Fruit fly (Drosophila melanogaster) whole organism, adult: ENCODE data around the gene pths.

Experiments
- CG11617 ChIP-seq: fragments of 200-800 bp; sonication (Bioruptor generic); optimal IDR thresholded peaks from 2 replicates; lab custom pipeline; 2017; ENCODE audit warnings: mild to moderate bottlenecking, missing biosample characterization, missing genetic modification reagents, missing genetic modification characterization
- CG12768 ChIP-seq: fragments of 200-800 bp; sonication (Bioruptor generic); optimal IDR thresholded peaks from 2 replicates; lab custom pipeline; 2017; ENCODE audit warnings: missing biosample characterization, missing genetic modification characterization, mild to moderate bottlenecking, moderate library complexity, missing genetic modification reagents
- CG14711 ChIP-seq: fragments of 200-800 bp; sonication (Bioruptor generic); optimal IDR thresholded peaks from 2 replicates; lab custom pipeline; 2018; ENCODE audit warnings: missing biosample characterization, mild to moderate bottlenecking, missing genetic modification characterization, moderate library complexity
- CG1620 ChIP-seq: fragments of 200-800 bp; sonication (Bioruptor generic); optimal IDR thresholded peaks from 2 replicates; lab custom pipeline; 2016; ENCODE audit warnings: missing biosample characterization, missing genetic modification characterization
- CG33017 ChIP-seq: fragments of 200-800 bp; sonication (Bioruptor generic); optimal IDR thresholded peaks from 2 replicates; lab custom pipeline; 2018; ENCODE audit warnings: missing biosample characterization, mild to moderate bottlenecking, missing genetic modification characterization, moderate library complexity
- CG5204 ChIP-seq: fragments of 200-800 bp; sonication (Bioruptor generic); optimal IDR thresholded peaks from 2 replicates; lab custom pipeline; 2016; ENCODE audit warnings: missing biosample characterization, missing genetic modification characterization
- CG7045 ChIP-seq: fragments of 200-800 bp; sonication (Bioruptor generic); optimal IDR thresholded peaks from 2 replicates; lab custom pipeline; 2017; ENCODE audit warnings: missing biosample characterization, mild to moderate bottlenecking, missing genetic modification characterization
- CG7101 ChIP-seq: fragments of 200-800 bp; sonication (Bioruptor generic); optimal IDR thresholded peaks from 2 replicates; lab custom pipeline; 2018; ENCODE audit warnings: missing biosample characterization, mild to moderate bottlenecking, missing genetic modification characterization, moderate library complexity
- Clk ChIP-seq: fragments of 200-800 bp; sonication (Bioruptor generic); optimal IDR thresholded peaks from 2 replicates; lab custom pipeline; 2017; ENCODE audit warnings: missing biosample characterization, missing genetic modification characterization
- Crg-1 ChIP-seq: fragments of 200-800 bp; sonication (Bioruptor generic); optimal IDR thresholded peaks from 2 replicates; lab custom pipeline; 2016; ENCODE audit warnings: missing biosample characterization, missing genetic modification characterization
- Hr96 ChIP-seq: fragments of 200-800 bp; sonication (Bioruptor generic); optimal IDR thresholded peaks from 2 replicates; lab custom pipeline; 2016; ENCODE audit warnings: missing biosample characterization, missing genetic modification characterization
- Mnt ChIP-seq: fragments of 200-800 bp; sonication (Bioruptor generic); optimal IDR thresholded peaks from 2 replicates; lab custom pipeline; 2016; ENCODE audit warnings: missing biosample characterization, mild to moderate bottlenecking, missing genetic modification characterization
- bab1 ChIP-seq: fragments of 200-800 bp; sonication (Bioruptor generic); optimal IDR thresholded peaks from 3 replicates; lab custom pipeline; 2019; ENCODE audit warnings: missing biosample characterization, mild to moderate bottlenecking, missing genetic modification characterization, moderate library complexity
- cic ChIP-seq: fragments of 200-800 bp; sonication (Bioruptor generic); optimal IDR thresholded peaks from 2 replicates; lab custom pipeline; 2017; ENCODE audit warnings: missing biosample characterization, mild to moderate bottlenecking, missing genetic modification characterization, moderate library complexity
- cnc ChIP-seq, 2 experiments: fragments of >200 bp; optimal IDR thresholded peaks; 2 replicates each; lab custom pipeline; 2017
- kay ChIP-seq: fragments of 200-800 bp; sonication (Bioruptor generic); peaks from one replicate; lab custom pipeline; 2016; ENCODE audit warnings: missing biosample characterization, missing genetic modification characterization, borderline replicate concordance
- ovo ChIP-seq: fragments of 200-800 bp; sonication (Bioruptor generic); optimal IDR thresholded peaks from 2 replicates; lab custom pipeline; 2016; ENCODE audit warnings: missing biosample characterization, missing genetic modification characterization
- pad ChIP-seq: fragments of 200-800 bp; sonication (Bioruptor generic); optimal IDR thresholded peaks from 3 replicates; lab custom pipeline; 2017; ENCODE audit warnings: missing biosample characterization, missing genetic modification characterization, mild to moderate bottlenecking, moderate library complexity, missing genetic modification reagents
- tj ChIP-seq: fragments of 200-800 bp; sonication (Bioruptor generic); optimal IDR thresholded peaks from 3 replicates; lab custom pipeline; 2017; ENCODE audit warnings: missing biosample characterization, mild to moderate bottlenecking, missing genetic modification characterization, moderate library complexity
- toe ChIP-seq: fragments of 200-800 bp; sonication (Bioruptor generic); optimal IDR thresholded peaks from 2 replicates; lab custom pipeline; 2016; ENCODE audit warnings: missing biosample characterization, missing genetic modification characterization

Gene pths

DNA sequence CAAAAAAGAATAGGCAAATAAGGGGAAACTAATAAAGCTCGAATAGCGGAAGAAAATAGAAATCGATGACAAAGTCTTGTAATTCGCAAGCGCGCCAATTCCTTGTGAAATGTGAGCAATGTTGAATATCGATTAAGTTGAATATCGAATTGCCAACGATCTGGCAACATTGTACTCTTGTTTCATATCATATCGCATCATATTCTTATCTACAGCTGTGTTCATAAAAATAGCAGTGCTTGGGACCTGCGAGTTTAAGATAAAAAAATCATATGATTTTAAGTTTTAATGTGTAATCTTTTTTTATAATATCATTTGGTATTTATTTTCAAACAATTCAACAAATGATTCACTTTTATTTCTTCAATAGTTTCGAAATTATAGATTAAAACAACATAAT, 6.0 kb downstream of the pths start:
- TF ChIP-seq CG1620 (peak; percentile 1), Hr96 (GFP tag; lab: Kevin White, UChicago) (no peak), CG12768 (no peak), pad (GFP tag; lab: Kevin White, UChicago) (peak; percentile 43), CG7101 (tag; lab: Kevin White, UChicago) (no peak)

DNA sequence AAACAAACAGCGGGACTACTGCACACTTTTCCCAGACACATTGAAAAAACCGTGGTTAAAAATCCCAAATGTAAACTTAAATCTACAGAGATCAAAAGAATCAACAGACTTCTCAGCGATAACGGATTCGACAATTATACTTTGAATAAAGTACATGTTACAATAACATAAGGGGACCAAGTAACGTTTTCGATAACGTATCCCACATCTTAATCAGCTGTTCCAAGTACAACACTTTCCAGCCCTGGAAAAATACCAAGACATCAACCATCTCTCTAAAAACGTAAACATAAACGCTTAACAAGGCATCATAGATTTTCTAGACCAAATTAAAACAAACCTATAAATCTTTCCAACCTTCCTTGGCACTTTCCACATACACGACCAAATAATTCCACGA, 10.8 kb downstream of the pths start:
- TF ChIP-seq Clk (GFP tag; lab: Kevin White, UChicago) = no peak
- peak; percentile 22 for TF ChIP-seq bab1

DNA sequence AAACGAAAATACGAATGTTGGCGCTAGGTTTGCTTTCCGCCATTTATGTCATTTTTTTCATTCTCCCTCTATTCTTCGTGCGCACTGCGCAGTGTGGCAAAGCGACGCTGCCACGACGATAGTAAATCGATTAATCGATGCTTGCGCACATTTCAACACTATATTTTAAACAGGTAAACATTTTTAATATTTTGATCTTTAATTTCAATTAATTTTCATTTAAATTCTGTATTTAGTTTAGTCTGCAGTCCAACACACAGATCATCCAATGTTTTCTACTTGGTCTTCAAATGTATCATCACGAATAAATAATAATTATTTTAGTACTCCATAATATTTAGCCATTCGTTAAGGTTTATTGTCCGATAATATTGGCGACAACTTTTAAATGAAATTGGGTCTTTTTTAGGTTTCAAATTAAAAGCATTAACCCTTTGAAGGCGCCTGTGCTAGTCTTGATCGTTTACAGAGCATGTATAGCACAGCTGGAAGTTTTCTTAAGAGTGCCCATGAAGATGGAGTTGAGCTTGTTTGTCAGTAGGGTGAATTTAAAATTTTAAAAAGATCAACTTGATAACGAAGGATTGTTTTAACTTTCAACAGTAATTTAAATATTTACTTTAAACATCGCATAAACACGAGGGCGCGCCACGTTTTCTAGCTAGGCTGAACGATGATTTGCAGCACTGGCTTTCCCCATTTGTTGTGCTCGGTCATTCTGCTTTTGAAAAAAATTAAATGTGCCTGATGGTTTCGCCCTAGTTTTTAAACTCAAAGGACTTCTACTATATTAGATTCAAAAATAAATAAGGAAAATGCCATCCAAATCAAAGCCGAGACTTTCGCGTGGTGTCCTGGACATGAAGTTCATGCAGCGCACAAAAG, 13.4 kb downstream of the pths start, which contains the start of the genes Mpp6 and E2f2:
Gene Mpp6 (plus strand): TSS at position 133 of the 885 bp plus-strand sequence.
Gene E2f2 (minus strand): TSS at position 594 of the 885 bp plus-strand sequence.
- peak; percentile 67 for TF ChIP-seq CG12768
- TF ChIP-seq pad (GFP tag; lab: Kevin White, UChicago) = peak; percentile 63
- TF ChIP-seq Crg-1 (GFP tag; lab: Kevin White, UChicago) = peak; percentile 76
- no peak for TF ChIP-seq CG14711
- TF ChIP-seq bab1 = no peak
- TF ChIP-seq tj (GFP tag; lab: Kevin White, UChicago) = no peak
- TF ChIP-seq CG33017 (tag; lab: Kevin White, UChicago) = peak; percentile 29
- peak; percentile 62 for TF ChIP-seq CG7101 (tag; lab: Kevin White, UChicago)
- peak; percentile 64 for TF ChIP-seq toe (GFP tag; lab: Kevin White, UChicago)
- no peak for TF ChIP-seq Hr96 (GFP tag; lab: Kevin White, UChicago)
- peak; percentile 90 for TF ChIP-seq Mnt (GFP tag; lab: Kevin White, UChicago)
- TF ChIP-seq CG7045 (GFP tag; lab: Kevin White, UChicago) = no peak
- peak; percentile 83 for TF ChIP-seq CG1620
- TF ChIP-seq CG11617 = peak; percentile 2
- peak; percentile 59 for TF ChIP-seq Clk (GFP tag; lab: Kevin White, UChicago)
- no peak for TF ChIP-seq kay (GFP tag; lab: Kevin White, UChicago)
- no peak for TF ChIP-seq CG5204 (GFP tag; lab: Kevin White, UChicago)
- TF ChIP-seq ovo (GFP tag; lab: Kevin White, UChicago) = no peak
- TF ChIP-seq cnc (optimal IDR thresholded peaks at IDR 0.05; lab: Kevin White, UChicago) = no peak

DNA sequence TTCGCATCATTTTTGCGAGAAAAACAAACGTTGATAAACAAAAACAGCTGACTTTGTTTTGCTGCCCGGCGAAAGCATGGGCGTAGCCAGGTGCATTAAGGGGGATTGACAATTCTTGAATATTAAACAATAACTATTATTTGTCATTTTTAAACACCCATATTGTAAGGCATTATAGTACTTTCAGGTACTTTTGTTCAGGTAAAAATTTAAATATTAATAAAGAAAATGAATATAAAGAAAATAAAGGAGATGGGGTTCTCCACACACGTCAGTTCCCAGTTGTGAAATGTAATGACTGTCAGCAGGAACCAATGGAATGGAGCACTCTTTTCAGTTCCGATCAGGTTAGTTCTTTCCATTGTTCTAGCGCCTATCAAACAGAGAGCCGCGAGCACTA, 15.5 kb downstream of the pths start, which contains the start of the genes Coq3 and Pld3:
Gene Coq3 (minus strand): TSS at position 58 of the 400 bp plus-strand sequence.
Gene Pld3 (plus strand): TSS at position 294 of the 400 bp plus-strand sequence.
- peak; percentile 77 for TF ChIP-seq ovo (GFP tag; lab: Kevin White, UChicago)
- peak; percentile 85 for TF ChIP-seq pad (GFP tag; lab: Kevin White, UChicago)
- peak; percentile 91 for TF ChIP-seq CG1620
- peak; percentile 88 for TF ChIP-seq toe (GFP tag; lab: Kevin White, UChicago)
- TF ChIP-seq kay (GFP tag; lab: Kevin White, UChicago) = no peak
- peak; percentile 94 for TF ChIP-seq CG12768
- TF ChIP-seq Crg-1 (GFP tag; lab: Kevin White, UChicago) = peak; percentile 87
- TF ChIP-seq CG33017 (tag; lab: Kevin White, UChicago) = peak; percentile 94
- TF ChIP-seq CG11617 = peak; percentile 96
- TF ChIP-seq CG14711 = peak; percentile 89
- TF ChIP-seq cic (GFP tag; lab: Kevin White, UChicago) = peak; percentile 73
- TF ChIP-seq tj (GFP tag; lab: Kevin White, UChicago) = peak; percentile 89
- TF ChIP-seq cnc (optimal IDR thresholded peaks at IDR 0.05; lab: Kevin White, UChicago) = no peak
- peak; percentile 90 for TF ChIP-seq CG7045 (GFP tag; lab: Kevin White, UChicago)
- TF ChIP-seq CG5204 (GFP tag; lab: Kevin White, UChicago) = no peak
- TF ChIP-seq bab1 = peak; percentile 95
- TF ChIP-seq CG7101 (tag; lab: Kevin White, UChicago) = peak; percentile 96
- TF ChIP-seq Hr96 (GFP tag; lab: Kevin White, UChicago) = no peak
- TF ChIP-seq Mnt (GFP tag; lab: Kevin White, UChicago) = peak; percentile 92
- peak; percentile 83 for TF ChIP-seq Clk (GFP tag; lab: Kevin White, UChicago)

DNA sequence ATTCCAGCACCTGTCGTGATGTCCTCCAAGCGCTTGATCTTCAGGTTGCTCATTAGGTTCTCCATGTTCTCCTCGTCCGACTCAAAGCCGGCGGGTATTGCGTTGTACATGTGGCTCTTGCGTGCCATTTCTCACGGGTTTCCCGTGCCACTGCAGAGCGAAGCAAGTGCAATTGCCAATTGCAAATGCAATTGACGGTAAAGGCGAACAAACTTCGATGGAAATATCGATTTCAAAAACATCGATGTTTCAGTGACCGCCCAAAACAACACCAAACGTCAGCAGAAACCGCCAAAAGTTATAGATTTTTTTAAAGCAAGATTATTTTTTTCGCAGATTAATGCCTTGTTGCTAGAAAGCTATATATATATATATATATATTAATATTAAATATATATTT, 19.8 kb downstream of the pths start, which contains the start of gene Nbr:
Gene Nbr (minus strand): TSS at position 209 of the 400 bp plus-strand sequence.
- no peak for TF ChIP-seq cnc (optimal IDR thresholded peaks at IDR 0.05; lab: Kevin White, UChicago)
- TF ChIP-seq tj (GFP tag; lab: Kevin White, UChicago) = peak; percentile 61
- peak; percentile 45 for TF ChIP-seq bab1
- TF ChIP-seq Mnt (GFP tag; lab: Kevin White, UChicago) = no peak

DNA sequence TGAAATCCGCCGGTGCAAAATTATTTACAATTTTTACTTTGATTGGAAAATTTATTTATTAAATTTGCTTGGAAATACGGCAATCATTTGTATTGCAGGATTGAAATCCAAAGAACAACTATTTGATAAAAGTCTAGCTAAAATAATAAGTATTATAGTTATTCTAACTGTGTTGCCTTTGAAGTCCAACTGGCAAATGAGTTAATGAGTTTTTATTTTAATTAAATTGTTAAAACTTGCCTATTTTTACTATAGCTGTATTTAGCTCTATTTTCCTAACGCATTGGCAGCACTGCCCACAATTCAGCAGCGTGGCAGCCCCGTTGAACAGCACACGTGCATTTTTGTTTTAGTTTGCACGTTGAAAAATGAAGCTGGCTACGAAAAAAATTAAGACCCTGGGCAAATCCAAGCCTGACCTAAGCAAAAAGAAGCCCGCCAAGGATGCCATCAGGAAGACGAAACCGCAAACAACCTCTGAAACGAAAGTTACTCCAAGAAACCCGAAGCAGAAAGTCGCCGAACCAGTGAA, 20.3 kb downstream of the pths start, which contains the start of gene Noc2:
Gene Noc2 (plus strand): TSS at position 331 of the 532 bp plus-strand sequence.
- TF ChIP-seq CG7101 (tag; lab: Kevin White, UChicago) (peak; percentile 29), bab1 (peak; percentile 35), tj (GFP tag; lab: Kevin White, UChicago) (peak; percentile 51), CG12768 (peak; percentile 58), toe (GFP tag; lab: Kevin White, UChicago) (peak; percentile 74), Clk (GFP tag; lab: Kevin White, UChicago) (no peak), cic (GFP tag; lab: Kevin White, UChicago) (no peak), CG14711 (peak; percentile 16), CG1620 (peak; percentile 57), cnc (optimal IDR thresholded peaks at IDR 0.05; lab: Kevin White, UChicago) (no peak), kay (GFP tag; lab: Kevin White, UChicago) (no peak), Hr96 (GFP tag; lab: Kevin White, UChicago) (peak; percentile 44), Crg-1 (GFP tag; lab: Kevin White, UChicago) (no peak), CG7045 (GFP tag; lab: Kevin White, UChicago) (no peak), CG33017 (tag; lab: Kevin White, UChicago) (no peak), pad (GFP tag; lab: Kevin White, UChicago) (peak; percentile 27), CG11617 (peak; percentile 50), ovo (GFP tag; lab: Kevin White, UChicago) (peak; percentile 42), CG5204 (GFP tag; lab: Kevin White, UChicago) (no peak), Mnt (GFP tag; lab: Kevin White, UChicago) (peak; percentile 98)
